Worm (Caenorhabditis elegans): ENCODE data around the gene exos-8.

exos-8 gene

ce11 chrII:6782738-6783163 lies 41.3 kb downstream of the exos-8 start (continued):
- TF ChIP-seq hlh-4 (tag; optimal IDR thresholded peaks at IDR 0.05) (no peak), zag-1 (tag; optimal IDR thresholded peaks at IDR 0.05) (no peak), efl-1 (optimal IDR thresholded peaks at IDR 0.05) (peak; percentile 31 to 43), efl-1 (GFP tag; optimal IDR thresholded peaks at IDR 0.05 in 1 of 2) (peak; percentile 42 to 90)

ce11 chrII:6783377-6783829 lies 41.9 kb downstream of the exos-8 start, which contains the start of gene gldi-2:
Gene gldi-2, plus strand, starts transcription at chrII:6783427.
- TF ChIP-seq isw-1 (GFP tag; IDR thresholded peaks at IDR 0.05) (no peak), ceh-88 (GFP tag; IDR thresholded peaks at IDR 0.05) (no peak), fkh-8 (tag; optimal IDR thresholded peaks at IDR 0.05) (no peak), nhr-84 (tag; optimal IDR thresholded peaks at IDR 0.05) (no peak), lin-13 (GFP tag; optimal IDR thresholded peaks at IDR 0.05) (no peak), lin-39 (tag; optimal IDR thresholded peaks at IDR 0.05) (no peak), nhr-71 (tag; optimal IDR thresholded peaks at IDR 0.05) (no peak), F16B12.6 (tag; optimal IDR thresholded peaks at IDR 0.05) (no peak)

- TF ChIP-seq lin-15B (tag; optimal IDR thresholded peaks at IDR 0.05) (no peak), egl-13 (tag; optimal IDR thresholded peaks at IDR 0.05) (no peak), mdl-1 (tag; optimal IDR thresholded peaks at IDR 0.05) (no peak), ceh-82 (tag; optimal IDR thresholded peaks at IDR 0.05) (no peak), dsc-1 (tag; optimal IDR thresholded peaks at IDR 0.05) (no peak), skn-1 (tag; optimal IDR thresholded peaks at IDR 0.05) (no peak), lin-14 (GFP tag; optimal IDR thresholded peaks at IDR 0.05) (peak; percentile 31), mef-2 (tag; optimal IDR thresholded peaks at IDR 0.05) (no peak), unc-130 (tag; optimal IDR thresholded peaks at IDR 0.05) (no peak), efl-1 (optimal IDR thresholded peaks at IDR 0.05) (no peak), efl-1 (GFP tag; optimal IDR thresholded peaks at IDR 0.05 in 1 of 2) (peak in 1 of 2 experiments; percentile 9), rnt-1 (tag; optimal IDR thresholded peaks at IDR 0.05) (peak; percentile 6), sptf-1 (tag; optimal IDR thresholded peaks at IDR 0.05) (no peak)
Observed at ce11 chrII:6788672-6789298, 47.3 kb downstream of the exos-8 start, which contains the start of gene T13C2.3. Gene T13C2.3, plus strand, starts transcription at chrII:6789248.

ce11 chrII:6791891-6792290 lies 50.4 kb downstream of the exos-8 start, which contains the start of gene T13C2.2:
Gene T13C2.2, plus strand, starts transcription at chrII:6792191.
- TF ChIP-seq blmp-1 (tag; optimal IDR thresholded peaks at IDR 0.05) (peak; percentile 52), C34B4.2 (tag; optimal IDR thresholded peaks at IDR 0.05) (no peak), ceh-88 (GFP tag; IDR thresholded peaks at IDR 0.05) (no peak)

All from whole organism, L1 larva.